Worm (Caenorhabditis elegans) whole organism, young adult: ENCODE measurements around the gene K09D9.1.

Source experiments
- B0019.2 ChIP-seq: fragments of 200-800 bp; sonication (Bioruptor generic); conservative IDR thresholded peaks from 2 replicates; pipeline ENCODE4 v1.3.6; 2022; ENCODE audit warnings: missing genetic modification reagents, missing genetic modification characterization, missing compliant biosample characterization
- B0261.1 ChIP-seq: sonication (generic microtip); optimal IDR thresholded peaks from 2 replicates; lab custom pipeline; 2016; ENCODE audit warnings: mild to moderate bottlenecking, missing genetic modification characterization, moderate library complexity, missing compliant biosample characterization
- C06A6.2 ChIP-seq: fragments of 200-800 bp; sonication (Bioruptor generic); conservative IDR thresholded peaks from 2 replicates; pipeline ENCODE4 v1.3.6; 2022; ENCODE audit warnings: missing genetic modification characterization, missing compliant biosample characterization
- F37B4.10 ChIP-seq: fragments of 200-800 bp; sonication (Bioruptor generic); IDR thresholded peaks from 2 replicates; pipeline ENCODE4 v1.3.6; 2022; ENCODE audit warnings: missing genetic modification characterization, missing compliant biosample characterization
- F39B2.1 ChIP-seq: fragments of 200-800 bp; sonication (Bioruptor generic); IDR thresholded peaks from 2 replicates; pipeline ENCODE4 v1.3.6; 2022; ENCODE audit warnings: missing genetic modification reagents, missing genetic modification characterization, missing compliant biosample characterization
- F57A8.1 ChIP-seq: fragments of 200-800 bp; sonication (Bioruptor generic); optimal IDR thresholded peaks from 2 replicates; lab custom pipeline; 2018; ENCODE audit warnings: mild to moderate bottlenecking, missing genetic modification characterization, moderate library complexity, missing compliant biosample characterization
- F57C9.4 ChIP-seq: sonication (generic microtip); optimal IDR thresholded peaks from 2 replicates; lab custom pipeline; 2017; ENCODE audit warnings: mild to moderate bottlenecking, missing genetic modification characterization, missing compliant biosample characterization
- Y53G8AR.9 ChIP-seq: fragments of 200-800 bp; sonication (Bioruptor generic); conservative IDR thresholded peaks from 2 replicates; pipeline ENCODE4 v1.3.6; 2022; ENCODE audit warnings: missing genetic modification reagents, missing genetic modification characterization, missing compliant biosample characterization
- ZK185.1 ChIP-seq: sonication (generic microtip); optimal IDR thresholded peaks from 2 replicates; lab custom pipeline; 2016; ENCODE audit warnings: mild to moderate bottlenecking, missing genetic modification characterization, missing compliant biosample characterization; ENCODE audit not compliant: poor library complexity, severe bottlenecking
- ama-1 ChIP-seq, 3 experiments: fragments of 150-350 bp in 1 of 3; sonication (generic microtip) in 2 of 3; optimal IDR thresholded peaks; 2 replicates each; lab custom pipeline; 2014 to 2018; ENCODE audit warnings: missing biosample characterization in 2 of 3, missing genetic modification characterization in 2 of 3, missing genetic modification reagents in 2 of 3
- athp-1 ChIP-seq: sonication (generic microtip); optimal IDR thresholded peaks from 2 replicates; lab custom pipeline; 2017; ENCODE audit warnings: mild to moderate bottlenecking, missing genetic modification characterization, missing compliant biosample characterization
- bed-2 ChIP-seq: fragments of 200-800 bp; sonication (Bioruptor generic); IDR thresholded peaks from 2 replicates; pipeline ENCODE4 v1.3.6; 2022; ENCODE audit warnings: missing genetic modification reagents, missing genetic modification characterization, missing compliant biosample characterization
- cebp-1 ChIP-seq, 2 experiments: fragments of 200-800 bp in 1 of 2; sonication (Bioruptor generic) in 1 of 2; sonication (generic microtip) in 1 of 2; IDR thresholded peaks in 1 of 2; optimal IDR thresholded peaks in 1 of 2; 2 replicates each; pipeline versions ENCODE4 v1.3.6 to Lab custom; 2017 to 2022; ENCODE audit warnings: missing compliant biosample characterization in 2 of 2, missing genetic modification characterization in 2 of 2, mild to moderate bottlenecking in 1 of 2, missing genetic modification reagents in 1 of 2, moderate library complexity in 1 of 2
- cebp-2 ChIP-seq: fragments of 200-800 bp; sonication (Bioruptor generic); IDR thresholded peaks from 2 replicates; pipeline ENCODE4 v1.3.6; 2022; ENCODE audit warnings: missing genetic modification characterization, missing compliant biosample characterization
- ceh-100 ChIP-seq: fragments of 200-800 bp; sonication (Bioruptor generic); IDR thresholded peaks from 2 replicates; pipeline ENCODE4 v1.3.6; 2022; ENCODE audit warnings: missing genetic modification reagents, missing genetic modification characterization, missing compliant biosample characterization
- ceh-79 ChIP-seq: sonication (generic microtip); optimal IDR thresholded peaks from 2 replicates; lab custom pipeline; 2017; ENCODE audit warnings: mild to moderate bottlenecking, missing genetic modification characterization, missing compliant biosample characterization
- die-1 ChIP-seq: sonication (generic microtip); optimal IDR thresholded peaks from 2 replicates; lab custom pipeline; 2016; ENCODE audit warnings: missing genotype, mild to moderate bottlenecking, missing genetic modification characterization, missing compliant biosample characterization
- dox-1 ChIP-seq: fragments of 200-800 bp; sonication (Bioruptor generic); IDR thresholded peaks from 2 replicates; pipeline ENCODE4 v1.3.6; 2022; ENCODE audit warnings: missing genetic modification reagents, missing genetic modification characterization, missing compliant biosample characterization
- efl-1 ChIP-seq: fragments of 150-350 bp; optimal IDR thresholded peaks from 2 replicates; lab custom pipeline; 2014; ENCODE audit warnings: missing biosample characterization, missing genetic modification reagents, missing genetic modification characterization
- ets-4 ChIP-seq: fragments of 200-800 bp; sonication (Bioruptor generic); optimal IDR thresholded peaks from 2 replicates; lab custom pipeline; 2018; ENCODE audit warnings: mild to moderate bottlenecking, missing genetic modification characterization, missing compliant biosample characterization
- gei-17 ChIP-seq: fragments of 200-800 bp; sonication (Bioruptor generic); optimal IDR thresholded peaks from 2 replicates; lab custom pipeline; 2018; ENCODE audit warnings: mild to moderate bottlenecking, missing genetic modification characterization, missing compliant biosample characterization
- hlh-26 ChIP-seq: fragments of 200-800 bp; sonication (Bioruptor generic); conservative IDR thresholded peaks from 2 replicates; pipeline ENCODE4 v1.3.6; 2022; ENCODE audit warnings: missing genetic modification reagents, missing genetic modification characterization, missing compliant biosample characterization
- hmg-20 ChIP-seq: fragments of 200-800 bp; sonication (Bioruptor generic); IDR thresholded peaks from 2 replicates; pipeline ENCODE4 v1.3.6; 2022; ENCODE audit warnings: missing genetic modification reagents, missing genetic modification characterization, missing compliant biosample characterization
- lin-26 ChIP-seq: fragments of 200-800 bp; sonication (Bioruptor generic); IDR thresholded peaks from 2 replicates; pipeline ENCODE4 v1.3.6; 2022; ENCODE audit warnings: missing genetic modification reagents, missing genetic modification characterization, missing compliant biosample characterization
- lsl-1 ChIP-seq: fragments of 200-800 bp; sonication (Bioruptor generic); optimal IDR thresholded peaks from 2 replicates; lab custom pipeline; 2018; ENCODE audit warnings: mild to moderate bottlenecking, missing genetic modification characterization, moderate library complexity, missing compliant biosample characterization
- lsy-27 ChIP-seq: sonication (generic microtip); optimal IDR thresholded peaks from 2 replicates; lab custom pipeline; 2017; ENCODE audit warnings: missing genetic modification characterization, mild to moderate bottlenecking, missing compliant biosample characterization, antibody characterized with exemption, missing genotype, borderline replicate concordance; ENCODE audit not compliant: insufficient read depth
- mxl-1 ChIP-seq: sonication (generic microtip); optimal IDR thresholded peaks from 2 replicates; lab custom pipeline; 2016; ENCODE audit warnings: missing genetic modification characterization, missing compliant biosample characterization
- nfyb-1 ChIP-seq: fragments of 200-800 bp; sonication (Bioruptor generic); IDR thresholded peaks from 2 replicates; pipeline ENCODE4 v1.3.6; 2022; ENCODE audit warnings: missing genetic modification reagents, missing genetic modification characterization, missing compliant biosample characterization
- nhr-120 ChIP-seq: fragments of 200-800 bp; sonication (Bioruptor generic); IDR thresholded peaks from 2 replicates; pipeline ENCODE4 v1.3.6; 2022; ENCODE audit warnings: missing genetic modification characterization, missing compliant biosample characterization
- nhr-27 ChIP-seq: fragments of 200-800 bp; sonication (Bioruptor generic); optimal IDR thresholded peaks from 2 replicates; lab custom pipeline; 2018; ENCODE audit warnings: mild to moderate bottlenecking, missing genetic modification characterization, moderate library complexity, missing compliant biosample characterization
- pha-4 ChIP-seq: fragments of 150-350 bp; sonication (generic microtip); optimal IDR thresholded peaks from 2 replicates; lab custom pipeline; 2014; ENCODE audit warnings: missing biosample characterization, missing genetic modification reagents, missing genetic modification characterization
- sdz-38 ChIP-seq: sonication (generic microtip); optimal IDR thresholded peaks from 2 replicates; lab custom pipeline; 2016; ENCODE audit warnings: missing genotype, missing genetic modification characterization, missing compliant biosample characterization
- snpc-1.3 ChIP-seq: sonication (generic microtip); optimal IDR thresholded peaks from 2 replicates; lab custom pipeline; 2017; ENCODE audit warnings: missing genetic modification characterization, mild to moderate bottlenecking, missing compliant biosample characterization, antibody characterized with exemption, moderate library complexity, missing genotype, missing genetic modification reagents; ENCODE audit not compliant: insufficient read depth
- somi-1 ChIP-seq: fragments of 200-800 bp; sonication (Bioruptor generic); optimal IDR thresholded peaks from 2 replicates; lab custom pipeline; 2018; ENCODE audit warnings: mild to moderate bottlenecking, missing genetic modification characterization, missing compliant biosample characterization
- tbp1 ChIP-seq: fragments of 200-800 bp; sonication (Bioruptor generic); optimal IDR thresholded peaks from 2 replicates; lab custom pipeline; 2018; ENCODE audit warnings: mild to moderate bottlenecking, missing genetic modification characterization, missing compliant biosample characterization
- tlf-1 ChIP-seq: fragments of 200-800 bp; sonication (Bioruptor generic); optimal IDR thresholded peaks from 2 replicates; lab custom pipeline; 2018; ENCODE audit warnings: mild to moderate bottlenecking, missing genetic modification characterization, missing compliant biosample characterization
- ztf-22 ChIP-seq: fragments of 200-800 bp; sonication (Bioruptor generic); optimal IDR thresholded peaks from 2 replicates; lab custom pipeline; 2018; ENCODE audit warnings: mild to moderate bottlenecking, missing genetic modification characterization, moderate library complexity, missing compliant biosample characterization
- ztf-25 ChIP-seq: fragments of 200-800 bp; sonication (Bioruptor generic); IDR thresholded peaks from 2 replicates; pipeline ENCODE4 v1.3.6; 2022; ENCODE audit warnings: missing genetic modification reagents, missing genetic modification characterization, missing compliant biosample characterization

K09D9.1 gene

ce11 chrV:3981680-3982079 is 43.2 kb upstream of the K09D9.1 start, which contains the start of gene nlp-30:
Gene nlp-30 (plus strand): TSS chrV:3981980.
- TF ChIP-seq snpc-1.3 (no peak), C06A6.2 (no peak), F39B2.1 (GFP tag; lab: Robert Waterston, UW) (no peak), nhr-120 (GFP tag; lab: Robert Waterston, UW) (no peak), nfyb-1 (GFP tag; lab: Robert Waterston, UW) (no peak), ama-1 (optimal IDR thresholded peaks at IDR 0.05; lab: Kevin White, UChicago) (no peak), ama-1 (GFP tag; optimal IDR thresholded peaks at IDR 0.05; lab: Kevin White, UChicago) (no peak), lsy-27 (tag; lab: Kevin White, UChicago) (no peak), die-1 (no peak), ceh-100 (GFP tag; lab: Robert Waterston, UW) (no peak)
- TF ChIP-seq, all 124 proteins: peak for 0

DNA sequence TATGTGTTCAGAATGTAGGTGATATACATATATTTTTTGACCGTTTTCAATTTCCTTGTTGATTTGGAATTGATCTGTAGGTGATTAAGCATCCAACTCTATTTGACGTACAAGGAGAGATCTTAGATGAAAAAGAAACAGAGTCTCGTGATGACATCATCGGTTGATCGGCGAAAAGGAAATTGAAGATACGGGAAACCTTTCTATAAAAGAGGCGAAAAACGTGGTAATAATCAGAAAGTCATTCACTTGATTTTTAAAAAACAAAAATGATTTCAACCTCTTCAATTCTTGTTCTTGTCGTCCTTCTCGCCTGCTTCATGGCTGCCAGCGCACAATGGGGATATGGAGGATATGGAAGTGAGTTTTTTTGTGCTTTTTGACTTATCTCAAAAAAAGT is 40.7 kb upstream of the K09D9.1 start, which contains the start of gene nlp-29:
Gene nlp-29 (plus strand): TSS at position 248 of the 400 bp plus-strand sequence.
- TF ChIP-seq Y53G8AR.9, result no peak
- TF ChIP-seq tlf-1 (GFP tag; lab: Kevin White, UChicago), result no peak
- TF ChIP-seq ZK185.1 (tag; lab: Kevin White, UChicago), result no peak
- TF ChIP-seq cebp-2 (GFP tag; lab: Robert Waterston, UW), result no peak
- no peak for TF ChIP-seq tbp1 (GFP tag; lab: Kevin White, UChicago)
- TF ChIP-seq gei-17 (GFP tag; lab: Kevin White, UChicago), result no peak
- no peak for TF ChIP-seq hlh-26 (GFP tag; lab: Robert Waterston, UW)
- TF ChIP-seq F57C9.4 (tag; lab: Kevin White, UChicago), result no peak

- no peak for TF ChIP-seq bed-2
- no peak for TF ChIP-seq C06A6.2
- TF ChIP-seq F37B4.10 (GFP tag; lab: Robert Waterston, UW), result no peak
- no peak for TF ChIP-seq nhr-27 (tag; lab: Kevin White, UChicago)
- TF ChIP-seq sdz-38 (tag; lab: Kevin White, UChicago), result no peak
- no peak for TF ChIP-seq B0261.1
- no peak for TF ChIP-seq snpc-1.3
- no peak for TF ChIP-seq efl-1 (GFP tag; lab: Kevin White, UChicago)
- TF ChIP-seq ets-4, result no peak
- TF ChIP-seq athp-1 (tag; lab: Kevin White, UChicago), result no peak
- TF ChIP-seq mxl-1 (tag; lab: Kevin White, UChicago), result no peak
- TF ChIP-seq B0019.2 (GFP tag; lab: Robert Waterston, UW), result no peak
- no peak for TF ChIP-seq lin-26 (GFP tag; lab: Robert Waterston, UW)
- TF ChIP-seq lsl-1 (GFP tag; lab: Kevin White, UChicago), result no peak
- TF ChIP-seq, all 124 proteins: peak for 0
These were observed 39.7 kb upstream of the K09D9.1 start for ce11 chrV:3985104-3985503.

ce11 chrV:3987616-3988015 is 37.2 kb upstream of the K09D9.1 start, which contains the start of gene nlp-28:
Gene nlp-28 (plus strand): TSS chrV:3987900.
- peak; percentile 39 for TF ChIP-seq ama-1 (optimal IDR thresholded peaks at IDR 0.05; lab: Kevin White, UChicago)
- no peak for TF ChIP-seq ama-1 (GFP tag; optimal IDR thresholded peaks at IDR 0.05; lab: Kevin White, UChicago)
- no peak for TF ChIP-seq ceh-79 (tag; lab: Kevin White, UChicago)
- TF ChIP-seq ztf-25, result no peak
- no peak for TF ChIP-seq sdz-38 (tag; lab: Kevin White, UChicago)
- TF ChIP-seq athp-1 (tag; lab: Kevin White, UChicago), result no peak
- TF ChIP-seq, all 124 proteins: peak for 1

DNA sequence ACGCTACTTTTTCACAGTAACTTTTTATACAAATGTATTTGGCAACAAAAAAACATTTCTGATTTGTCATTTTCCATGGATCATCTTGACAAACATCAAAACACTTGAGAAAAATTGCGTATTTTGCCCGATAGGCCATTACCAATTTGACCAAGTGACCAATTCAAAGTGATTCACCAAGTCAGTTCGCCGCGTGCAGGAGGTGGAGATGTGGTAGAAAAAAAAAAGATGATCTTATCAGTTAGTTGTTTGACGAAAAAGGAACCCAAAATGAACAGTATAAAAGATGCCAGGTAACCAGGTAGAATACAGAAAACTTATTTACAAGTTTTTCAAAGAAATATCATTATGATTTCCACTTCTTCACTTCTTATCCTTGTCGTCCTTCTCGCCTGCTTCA is 35.8 kb upstream of the K09D9.1 start, which contains the start of gene nlp-27:
Gene nlp-27 (plus strand): TSS at position 309 of the 400 bp plus-strand sequence.
- TF ChIP-seq F57A8.1 (no peak), dox-1 (no peak), B0019.2 (GFP tag; lab: Robert Waterston, UW) (no peak), cebp-1 (GFP tag; IDR thresholded peaks at IDR 0.05; lab: Robert Waterston, UW) (no peak), cebp-1 (tag; optimal IDR thresholded peaks at IDR 0.05; lab: Kevin White, UChicago) (no peak), pha-4 (no peak), tlf-1 (GFP tag; lab: Kevin White, UChicago) (no peak), hmg-20 (GFP tag; lab: Robert Waterston, UW) (no peak), F37B4.10 (GFP tag; lab: Robert Waterston, UW) (no peak), ztf-22 (no peak), somi-1 (no peak)
